Worm (Caenorhabditis elegans) whole organism, L4 larva: Measurements from ENCODE around the gene C28H8.5.

Experiments
- F26F4.8 ChIP-seq: fragments of 200-800 bp; sonication (Bioruptor generic); conservative IDR thresholded peaks from 2 replicates; pipeline ENCODE4 v1.3.6; 2022; ENCODE audit warnings: missing genetic modification characterization, missing compliant biosample characterization
- T26A8.4 ChIP-seq: fragments of 200-800 bp; sonication (Bioruptor generic); IDR thresholded peaks from 2 replicates; pipeline ENCODE4 v1.3.6; 2022; ENCODE audit warnings: missing genetic modification characterization, missing compliant biosample characterization
- Y5F2A.4 ChIP-seq: fragments of 200-800 bp; sonication (Bioruptor generic); optimal IDR thresholded peaks from 2 replicates; lab custom pipeline; 2018; ENCODE audit warnings: mild to moderate bottlenecking, missing genetic modification characterization, missing compliant biosample characterization
- Y75B8A.6 ChIP-seq: fragments of 200-800 bp; sonication (Bioruptor generic); IDR thresholded peaks from 2 replicates; pipeline ENCODE4 v1.3.6; 2022; ENCODE audit warnings: missing genetic modification reagents, missing genetic modification characterization, missing compliant biosample characterization
- ZK337.2 ChIP-seq: fragments of 200-800 bp; sonication (Bioruptor generic); IDR thresholded peaks from 2 replicates; pipeline ENCODE4 v1.3.6; 2022; ENCODE audit warnings: missing genetic modification reagents, missing genetic modification characterization, missing compliant biosample characterization
- ZK546.5 ChIP-seq, 2 experiments: sonication (generic microtip); optimal IDR thresholded peaks; 2 replicates each; lab custom pipeline; 2017; ENCODE audit warnings: missing biosample characterization in 2 of 2, missing genetic modification characterization in 2 of 2
- arid-1 ChIP-seq: fragments of 200-800 bp; sonication (Bioruptor generic); conservative IDR thresholded peaks from 2 replicates; pipeline ENCODE4 v1.3.6; 2022; ENCODE audit warnings: missing genetic modification reagents, missing genetic modification characterization, missing compliant biosample characterization
- ceh-20 ChIP-seq: fragments of 200-800 bp; sonication (Bioruptor generic); IDR thresholded peaks from 2 replicates; pipeline ENCODE4 v1.3.6; 2022; ENCODE audit warnings: missing genetic modification reagents, missing genetic modification characterization, missing compliant biosample characterization
- ceh-62 ChIP-seq: sonication (generic microtip); optimal IDR thresholded peaks from 2 replicates; lab custom pipeline; 2017; ENCODE audit warnings: missing biosample characterization, missing genetic modification characterization
- ceh-82 ChIP-seq: sonication (generic microtip); optimal IDR thresholded peaks from 2 replicates; lab custom pipeline; 2017; ENCODE audit warnings: missing biosample characterization, missing genetic modification characterization
- ces-1 ChIP-seq: fragments of 150-350 bp; sonication (generic microtip); optimal IDR thresholded peaks from 4 replicates; lab custom pipeline; 2014; ENCODE audit warnings: missing biosample characterization, missing genetic modification reagents, missing genetic modification characterization
- cey-2 ChIP-seq: sonication (generic microtip); optimal IDR thresholded peaks from 3 replicates; lab custom pipeline; 2017; ENCODE audit warnings: missing genetic modification characterization, mild to moderate bottlenecking, missing compliant biosample characterization, antibody characterized with exemption, borderline replicate concordance; ENCODE audit not compliant: insufficient read depth
- ctbp-1 ChIP-seq: fragments of 200-800 bp; sonication (Bioruptor generic); IDR thresholded peaks from 2 replicates; pipeline ENCODE4 v1.3.6; 2022; ENCODE audit warnings: missing genetic modification reagents, missing genetic modification characterization, missing compliant biosample characterization
- daf-12 ChIP-seq: fragments of 150-350 bp; optimal IDR thresholded peaks from 2 replicates; lab custom pipeline; 2014; ENCODE audit warnings: missing biosample characterization, missing genetic modification reagents, missing genetic modification characterization
- daf-8 ChIP-seq: fragments of 200-800 bp; sonication (Bioruptor generic); IDR thresholded peaks from 2 replicates; pipeline ENCODE4 v1.3.6; 2022; ENCODE audit warnings: missing genetic modification characterization, missing compliant biosample characterization
- dmd-6 ChIP-seq: fragments of 200-800 bp; sonication (Bioruptor generic); IDR thresholded peaks from 2 replicates; pipeline ENCODE4 v1.3.6; 2022; ENCODE audit warnings: missing genetic modification reagents, missing genetic modification characterization, missing compliant biosample characterization
- dmd-8 ChIP-seq: fragments of 200-800 bp; sonication (Bioruptor generic); IDR thresholded peaks from 2 replicates; pipeline ENCODE4 v1.3.6; 2022; ENCODE audit warnings: missing genetic modification characterization, missing compliant biosample characterization
- dpl-1 ChIP-seq: fragments of 150-350 bp; optimal IDR thresholded peaks from 2 replicates; lab custom pipeline; 2014; ENCODE audit warnings: missing biosample characterization, missing genetic modification reagents, missing genetic modification characterization
- duxl-1 ChIP-seq: sonication (generic microtip); optimal IDR thresholded peaks from 2 replicates; lab custom pipeline; 2016; ENCODE audit warnings: mild to moderate bottlenecking, missing genetic modification characterization, moderate library complexity, missing compliant biosample characterization; ENCODE audit not compliant: poor library complexity
- egl-27 ChIP-seq: sonication (generic microtip); optimal IDR thresholded peaks from 3 replicates; lab custom pipeline; 2017; ENCODE audit warnings: missing biosample characterization, missing genetic modification reagents, missing genetic modification characterization
- egl-43 ChIP-seq: fragments of 200-800 bp; sonication (Bioruptor generic); IDR thresholded peaks from 2 replicates; pipeline ENCODE4 v1.3.6; 2022; ENCODE audit warnings: missing genetic modification reagents, missing genetic modification characterization, missing compliant biosample characterization
- gei-8 ChIP-seq: fragments of 200-800 bp; sonication (Bioruptor generic); optimal IDR thresholded peaks from 2 replicates; lab custom pipeline; 2018; ENCODE audit warnings: mild to moderate bottlenecking, missing genetic modification characterization, missing compliant biosample characterization
- hlh-30 ChIP-seq: sonication (generic microtip); optimal IDR thresholded peaks from 2 replicates; lab custom pipeline; 2017; ENCODE audit warnings: antibody characterized with exemption, mild to moderate bottlenecking, missing genetic modification characterization, missing compliant biosample characterization; ENCODE audit not compliant: insufficient read depth
- jun-1 ChIP-seq: fragments of 150-350 bp; optimal IDR thresholded peaks from 2 replicates; lab custom pipeline; 2014; ENCODE audit warnings: missing biosample characterization, missing genetic modification reagents, missing genetic modification characterization
- lin-13 ChIP-seq: fragments of 150-350 bp; optimal IDR thresholded peaks from 2 replicates; lab custom pipeline; 2014; ENCODE audit warnings: missing biosample characterization, missing genetic modification reagents, missing genetic modification characterization
- lin-15B ChIP-seq: fragments of 150-350 bp; sonication (generic microtip); optimal IDR thresholded peaks from 3 replicates; lab custom pipeline; 2014; ENCODE audit warnings: missing biosample characterization, missing genetic modification characterization
- lin-29 ChIP-seq: fragments of 200-800 bp; sonication (Bioruptor generic); IDR thresholded peaks from 2 replicates; pipeline ENCODE4 v1.3.6; 2022; ENCODE audit warnings: missing genetic modification reagents, missing genetic modification characterization, missing compliant biosample characterization
- lin-38 ChIP-seq: fragments of 200-800 bp; sonication (Bioruptor generic); IDR thresholded peaks from 2 replicates; pipeline ENCODE4 v1.3.6; 2022; ENCODE audit warnings: missing genetic modification reagents, missing genetic modification characterization, missing compliant biosample characterization
- lir-3 ChIP-seq: sonication (generic microtip); optimal IDR thresholded peaks from 2 replicates; lab custom pipeline; 2016; ENCODE audit warnings: mild to moderate bottlenecking, missing genetic modification characterization, missing compliant biosample characterization
- madf-5 ChIP-seq, 2 experiments: fragments of 200-800 bp; sonication (Bioruptor generic); IDR thresholded peaks; 2 replicates each; pipeline ENCODE4 v1.3.6; 2022; ENCODE audit warnings: missing compliant biosample characterization in 2 of 2, missing genetic modification characterization in 2 of 2
- mdl-1 ChIP-seq, 2 experiments: fragments of 150-350 bp in 1 of 2; sonication (generic microtip) in 1 of 2; optimal IDR thresholded peaks; 2 replicates each; lab custom pipeline; 2014 to 2017; ENCODE audit warnings: missing biosample characterization in 2 of 2, missing genetic modification characterization in 2 of 2
- mdt-29 ChIP-seq: fragments of 200-800 bp; sonication (Bioruptor generic); IDR thresholded peaks from 2 replicates; pipeline ENCODE4 v1.3.6; 2022; ENCODE audit warnings: missing genetic modification reagents, missing genetic modification characterization, missing compliant biosample characterization
- mep-1 ChIP-seq: fragments of 150-350 bp; sonication (generic microtip); optimal IDR thresholded peaks from 3 replicates; lab custom pipeline; 2014; ENCODE audit warnings: missing biosample characterization, missing genetic modification characterization
- mes-2 ChIP-seq: sonication (generic microtip); optimal IDR thresholded peaks from 2 replicates; lab custom pipeline; 2016; ENCODE audit warnings: missing genotype, mild to moderate bottlenecking, missing genetic modification characterization, missing compliant biosample characterization; ENCODE audit not compliant: poor library complexity, severe bottlenecking
- mxl-2 ChIP-seq: fragments of 200-800 bp; sonication (Bioruptor generic); conservative IDR thresholded peaks from 2 replicates; pipeline ENCODE4 v1.3.6; 2022; ENCODE audit warnings: missing genetic modification reagents, missing genetic modification characterization, missing compliant biosample characterization
- mxl-3 ChIP-seq: fragments of 200-800 bp; sonication (Bioruptor generic); optimal IDR thresholded peaks from 2 replicates; lab custom pipeline; 2018; ENCODE audit warnings: mild to moderate bottlenecking, missing genetic modification characterization, missing compliant biosample characterization
- nhr-10 ChIP-seq: fragments of 150-350 bp; optimal IDR thresholded peaks from 2 replicates; lab custom pipeline; 2014; ENCODE audit warnings: missing biosample characterization, missing genetic modification characterization
- nhr-28 ChIP-seq: fragments of 150-350 bp; optimal IDR thresholded peaks from 2 replicates; lab custom pipeline; 2014; ENCODE audit warnings: missing biosample characterization, missing genetic modification characterization
- nhr-76 ChIP-seq: fragments of 150-350 bp; optimal IDR thresholded peaks from 2 replicates; lab custom pipeline; 2014; ENCODE audit warnings: missing biosample characterization, missing genetic modification characterization
- nhr-77 ChIP-seq: fragments of 150-350 bp; optimal IDR thresholded peaks from 2 replicates; lab custom pipeline; 2014; ENCODE audit warnings: missing biosample characterization, missing genetic modification characterization
- php-3 ChIP-seq: fragments of 200-800 bp; sonication (Bioruptor generic); IDR thresholded peaks from 2 replicates; pipeline ENCODE4 v1.3.6; 2022; ENCODE audit warnings: missing genetic modification reagents, missing genetic modification characterization, missing compliant biosample characterization
- saeg-2 ChIP-seq: fragments of 200-800 bp; sonication (Bioruptor generic); IDR thresholded peaks from 2 replicates; pipeline ENCODE4 v1.3.6; 2022; ENCODE audit warnings: missing genetic modification reagents, missing genetic modification characterization, missing compliant biosample characterization
- snpc-1.2 ChIP-seq: fragments of 200-800 bp; sonication (Bioruptor generic); IDR thresholded peaks from 2 replicates; pipeline ENCODE4 v1.3.6; 2022; ENCODE audit warnings: missing genetic modification reagents, missing genetic modification characterization, missing compliant biosample characterization
- snpc-4 ChIP-seq: fragments of 150-350 bp; optimal IDR thresholded peaks from 2 replicates; lab custom pipeline; 2014; ENCODE audit warnings: missing biosample characterization, missing genetic modification characterization
- tag-97 ChIP-seq: fragments of 200-800 bp; sonication (Bioruptor generic); IDR thresholded peaks from 2 replicates; pipeline ENCODE4 v1.3.6; 2022; ENCODE audit warnings: missing genetic modification characterization, missing compliant biosample characterization
- tra-1 ChIP-seq: fragments of 200-800 bp; sonication (Bioruptor generic); IDR thresholded peaks from 2 replicates; pipeline ENCODE4 v1.3.6; 2022; ENCODE audit warnings: missing genetic modification reagents, missing genetic modification characterization, missing compliant biosample characterization
- unc-39 ChIP-seq: sonication (generic microtip); optimal IDR thresholded peaks from 2 replicates; lab custom pipeline; 2017; ENCODE audit warnings: missing biosample characterization, missing genetic modification characterization
- vab-7 ChIP-seq: fragments of 200-800 bp; sonication (Bioruptor generic); IDR thresholded peaks from 2 replicates; pipeline ENCODE4 v1.3.6; 2022; ENCODE audit warnings: missing genetic modification reagents, missing genetic modification characterization, missing compliant biosample characterization
- zag-1 ChIP-seq: fragments of 150-350 bp; optimal IDR thresholded peaks from 2 replicates; lab custom pipeline; 2014; ENCODE audit warnings: missing biosample characterization, missing genetic modification characterization
- zfp-2 ChIP-seq: sonication (generic microtip); optimal IDR thresholded peaks from 2 replicates; lab custom pipeline; 2016; ENCODE audit warnings: mild to moderate bottlenecking, missing genetic modification characterization, missing compliant biosample characterization
- zfp-3 ChIP-seq: fragments of 200-800 bp; sonication (Bioruptor generic); conservative IDR thresholded peaks from 2 replicates; pipeline ENCODE4 v1.3.6; 2022; ENCODE audit warnings: missing genetic modification reagents, missing genetic modification characterization, missing compliant biosample characterization

Gene C28H8.5

ce11 chrIII:5876140-5876675, 7.9 kb upstream of the C28H8.5 start, which contains the start of gene aldo-2 (continued):
- TF ChIP-seq ZK546.5 (tag; optimal IDR thresholded peaks at IDR 0.05; lab: Kevin White, UChicago) (no peak), ceh-82 (tag; lab: Kevin White, UChicago) (no peak), ceh-62 (tag; lab: Kevin White, UChicago) (no peak), nhr-76 (tag; lab: Kevin White, UChicago) (no peak), ctbp-1 (GFP tag; lab: Robert Waterston, UW) (no peak), mdl-1 (tag; optimal IDR thresholded peaks at IDR 0.05; lab: Kevin White, UChicago) (peak in 1 of 2 experiments; percentile 21), mxl-2 (GFP tag; lab: Robert Waterston, UW) (no peak), daf-12 (tag; lab: Kevin White, UChicago) (no peak), T26A8.4 (no peak), daf-8 (no peak), duxl-1 (tag; lab: Kevin White, UChicago) (no peak), ceh-20 (GFP tag; lab: Robert Waterston, UW) (no peak), snpc-1.2 (GFP tag; lab: Robert Waterston, UW) (no peak), lir-3 (no peak), nhr-77 (tag; lab: Kevin White, UChicago) (no peak), tra-1 (GFP tag; lab: Robert Waterston, UW) (0 out of 2 replicates have a peak, but pooled peaks have one; percentile 11), nhr-28 (tag; lab: Kevin White, UChicago) (peak; percentile 7), egl-43 (GFP tag; lab: Robert Waterston, UW) (peak; percentile 59; the same call in 1 of the 2 replicates), dpl-1 (GFP tag; lab: Kevin White, UChicago) (peak; percentile 28), mdt-29 (GFP tag; lab: Robert Waterston, UW) (no peak), mxl-3 (GFP tag; lab: Kevin White, UChicago) (peak; percentile 43), Y5F2A.4 (GFP tag; lab: Kevin White, UChicago) (no peak), zfp-2 (tag; lab: Kevin White, UChicago) (no peak), snpc-4 (tag; lab: Kevin White, UChicago) (no peak), mes-2 (tag; lab: Kevin White, UChicago) (peak; percentile 12), nhr-10 (tag; lab: Kevin White, UChicago) (no peak), tag-97 (GFP tag; lab: Robert Waterston, UW) (no peak), Y75B8A.6 (GFP tag; lab: Robert Waterston, UW) (no peak), arid-1 (no peak), php-3 (no peak), ces-1 (no peak), zfp-3 (GFP tag; lab: Robert Waterston, UW) (no peak), gei-8 (GFP tag; lab: Kevin White, UChicago) (no peak), dmd-8 (no peak), lin-15B (tag; lab: Kevin White, UChicago) (no peak), hlh-30 (tag; lab: Kevin White, UChicago) (peak; percentile 36), lin-38 (GFP tag; lab: Robert Waterston, UW) (peak; percentile 76), unc-39 (tag; lab: Kevin White, UChicago) (no peak), egl-27 (tag; lab: Kevin White, UChicago) (no peak), saeg-2 (GFP tag; lab: Robert Waterston, UW) (no peak), dmd-6 (GFP tag; lab: Robert Waterston, UW) (peak; percentile 13; the same call in 1 of the 2 replicates), F26F4.8 (GFP tag; lab: Robert Waterston, UW) (no peak), mep-1 (tag; lab: Kevin White, UChicago) (peak; percentile 46), lin-13 (GFP tag; lab: Kevin White, UChicago) (peak; percentile 32), vab-7 (no peak), cey-2 (tag; lab: Kevin White, UChicago) (no peak), ZK337.2 (GFP tag; lab: Robert Waterston, UW) (0 out of 2 replicates have a peak, but pooled peaks have one; percentile 19), lin-29 (GFP tag; lab: Robert Waterston, UW) (no peak), jun-1 (tag; lab: Kevin White, UChicago) (no peak), zag-1 (tag; lab: Kevin White, UChicago) (no peak), madf-5 (GFP tag; IDR thresholded peaks at IDR 0.05; lab: Robert Waterston, UW) (no peak)
